Worm (Caenorhabditis elegans): ENCODE data around the gene F59B1.2.

DNA sequence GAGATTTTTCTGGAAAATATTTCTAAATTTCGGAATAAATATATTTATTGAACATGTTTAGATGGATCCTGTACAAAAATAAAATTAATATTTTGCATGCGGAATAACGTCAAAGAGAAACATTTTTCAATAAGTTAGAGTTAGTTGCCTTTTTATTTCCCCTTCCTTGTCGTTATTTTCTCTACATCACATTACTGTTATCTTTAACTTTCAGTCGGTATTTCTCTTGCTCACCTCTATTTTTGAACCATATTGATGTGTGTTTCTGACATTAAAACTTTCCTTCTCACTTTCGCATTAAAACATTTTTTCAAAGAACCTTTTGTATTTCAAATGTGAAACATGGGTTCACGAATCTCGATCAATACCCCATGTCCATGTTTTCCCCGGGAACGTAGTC, 37.4 kb downstream of the F59B1.2 start, which contains the start of gene Y39H10B.3:
- TF ChIP-seq hnd-1 (tag; optimal IDR thresholded peaks at IDR 0.05) = no peak
- TF ChIP-seq ama-1 (optimal IDR thresholded peaks at IDR 0.05) = no peak
- no peak for TF ChIP-seq sea-1 (GFP tag; conservative IDR thresholded peaks at IDR 0.05)
- no peak for TF ChIP-seq F13C5.2 (tag; optimal IDR thresholded peaks at IDR 0.05)
- no peak for TF ChIP-seq hmg-4 (GFP tag; optimal IDR thresholded peaks at IDR 0.05)

Data from whole organism, early embryonic.